Fruit fly (Drosophila melanogaster) whole organism, embryonic: ENCODE measurements around the gene CG9132.

Experiments used
- ATbp ChIP-seq: fragments of 200-800 bp; sonication (Bioruptor generic); optimal IDR thresholded peaks from 2 replicates; lab custom pipeline; 2017; ENCODE audit warnings: missing biosample characterization, mild to moderate bottlenecking, missing genetic modification characterization, missing genetic modification reagents
- Ada2b ChIP-seq: fragments of 200-800 bp; sonication (Bioruptor generic); IDR thresholded peaks from 2 replicates; pipeline ENCODE4 v1.3.6; 2022; ENCODE audit warnings: missing biosample characterization, missing genetic modification characterization
- Bdp1 ChIP-seq: fragments of 200-800 bp; sonication (Bioruptor generic); optimal IDR thresholded peaks from 3 replicates; lab custom pipeline; 2016; ENCODE audit warnings: missing biosample characterization, missing genetic modification characterization
- CG10543 ChIP-seq: fragments of 200-800 bp; sonication (Bioruptor generic); optimal IDR thresholded peaks from 3 replicates; lab custom pipeline; 2017; ENCODE audit warnings: missing biosample characterization, mild to moderate bottlenecking, missing genetic modification characterization, moderate library complexity
- CG10654 ChIP-seq: fragments of 200-800 bp; sonication (Bioruptor generic); optimal IDR thresholded peaks from 2 replicates; lab custom pipeline; 2016; ENCODE audit warnings: missing biosample characterization, missing genetic modification characterization
- CG11560 ChIP-seq: fragments of 200-800 bp; sonication (Bioruptor generic); IDR thresholded peaks from 3 replicates; pipeline ENCODE4 v1.3.6; 2022; ENCODE audit warnings: missing biosample characterization, missing genetic modification characterization
- CG12391 ChIP-seq: fragments of 200-800 bp; sonication (Bioruptor generic); optimal IDR thresholded peaks from 3 replicates; lab custom pipeline; 2018; ENCODE audit warnings: missing biosample characterization, mild to moderate bottlenecking, missing genetic modification characterization, moderate library complexity
- CG12942 ChIP-seq: fragments of 200-800 bp; sonication (Bioruptor generic); optimal IDR thresholded peaks from 3 replicates; lab custom pipeline; 2016; ENCODE audit warnings: missing biosample characterization, missing genetic modification characterization
- CG14014 ChIP-seq: fragments of 200-800 bp; sonication (Bioruptor generic); IDR thresholded peaks from 2 replicates; pipeline ENCODE4 v1.3.6; 2022; ENCODE audit warnings: missing biosample characterization, missing genetic modification characterization
- CG18011 ChIP-seq: fragments of 200-800 bp; sonication (Bioruptor generic); optimal IDR thresholded peaks from 2 replicates; lab custom pipeline; 2017; ENCODE audit warnings: missing biosample characterization, missing genetic modification characterization, mild to moderate bottlenecking, moderate library complexity, missing genotype
- CG2120 ChIP-seq: fragments of 200-800 bp; sonication (Bioruptor generic); optimal IDR thresholded peaks from 3 replicates; lab custom pipeline; 2016; ENCODE audit warnings: missing biosample characterization, missing genetic modification characterization
- CG32532 ChIP-seq: fragments of 200-800 bp; sonication (Bioruptor generic); IDR thresholded peaks from 2 replicates; pipeline ENCODE4 v1.3.6; 2022; ENCODE audit warnings: missing biosample characterization, missing genetic modification characterization
- CG32772 ChIP-seq: fragments of 200-800 bp; sonication (Bioruptor generic); IDR thresholded peaks from 2 replicates; pipeline ENCODE4 v1.3.6; 2022; ENCODE audit warnings: missing biosample characterization, missing genetic modification characterization
- CG3407 ChIP-seq: fragments of 200-800 bp; sonication (Bioruptor generic); optimal IDR thresholded peaks from 2 replicates; lab custom pipeline; 2018; ENCODE audit warnings: missing biosample characterization, mild to moderate bottlenecking, missing genetic modification characterization
- CG3726 ChIP-seq: fragments of 200-800 bp; sonication (Bioruptor generic); IDR thresholded peaks from 3 replicates; pipeline ENCODE4, ENCODE4 v1.3.6; 2022; ENCODE audit warnings: missing biosample characterization, missing genetic modification characterization
- CG4707 ChIP-seq: fragments of 200-800 bp; sonication (Bioruptor generic); optimal IDR thresholded peaks from 2 replicates; lab custom pipeline; 2018; ENCODE audit warnings: missing biosample characterization, mild to moderate bottlenecking, missing genetic modification characterization, moderate library complexity
- CG4854 ChIP-seq: fragments of 200-800 bp; sonication (Bioruptor generic); optimal IDR thresholded peaks from 2 replicates; lab custom pipeline; 2016; ENCODE audit warnings: missing biosample characterization, missing genetic modification characterization, inconsistent platforms
- CG5245 ChIP-seq: fragments of 200-800 bp; sonication (Bioruptor generic); optimal IDR thresholded peaks from 3 replicates; lab custom pipeline; 2016; ENCODE audit warnings: missing biosample characterization, missing genetic modification characterization
- CG6175 ChIP-seq: fragments of 200-800 bp; sonication (Bioruptor generic); IDR thresholded peaks from 3 replicates; pipeline ENCODE4 v1.3.6; 2022; ENCODE audit warnings: missing biosample characterization, missing genetic modification characterization
- CG7556 ChIP-seq: fragments of 200-800 bp; sonication (Bioruptor generic); optimal IDR thresholded peaks from 2 replicates; lab custom pipeline; 2017; ENCODE audit warnings: missing biosample characterization, mild to moderate bottlenecking, missing genetic modification characterization
- CG7839 ChIP-seq: fragments of 200-800 bp; sonication (Bioruptor generic); optimal IDR thresholded peaks from 3 replicates; lab custom pipeline; 2018; ENCODE audit warnings: missing biosample characterization, mild to moderate bottlenecking, missing genetic modification characterization, moderate library complexity
- CG9609 ChIP-seq: fragments of 200-800 bp; sonication (Bioruptor generic); optimal IDR thresholded peaks from 3 replicates; lab custom pipeline; 2016; ENCODE audit warnings: missing biosample characterization, missing genetic modification characterization
- CG9727 ChIP-seq: fragments of 200-800 bp; sonication (Bioruptor generic); optimal IDR thresholded peaks from 3 replicates; lab custom pipeline; 2017; ENCODE audit warnings: missing biosample characterization, mild to moderate bottlenecking, missing genetic modification characterization
- CkIIα-i1 ChIP-seq: fragments of 200-800 bp; sonication (Bioruptor generic); IDR thresholded peaks from 2 replicates; pipeline ENCODE4 v1.3.6; 2022; ENCODE audit warnings: missing biosample characterization, missing genetic modification characterization
- Dbx ChIP-seq: fragments of 200-800 bp; sonication (Bioruptor generic); IDR thresholded peaks from 3 replicates; pipeline ENCODE4 v1.3.6; 2022; ENCODE audit warnings: missing biosample characterization, missing genetic modification characterization
- Dref ChIP-seq: fragments of 200-800 bp; sonication (Bioruptor generic); IDR thresholded peaks from 2 replicates; pipeline ENCODE4 v1.3.6; 2022; ENCODE audit warnings: missing biosample characterization, missing genetic modification characterization
- ERR ChIP-seq: fragments of 200-800 bp; sonication (Bioruptor generic); optimal IDR thresholded peaks from 2 replicates; lab custom pipeline; 2016; ENCODE audit warnings: missing biosample characterization, missing genetic modification characterization
- Eip74EF ChIP-seq, 2 experiments: fragments of 200-800 bp in 1 of 2; fragments of >200 bp in 1 of 2; sonication (Bioruptor generic) in 1 of 2; optimal IDR thresholded peaks; 2 replicates each; lab custom pipeline; 2017 to 2019; ENCODE audit warnings: missing biosample characterization in 2 of 2, missing genetic modification characterization in 2 of 2, mild to moderate bottlenecking in 1 of 2, moderate library complexity in 1 of 2
- H2.0 ChIP-seq: fragments of 200-800 bp; sonication (Bioruptor generic); IDR thresholded peaks from 2 replicates; pipeline ENCODE4 v1.3.6; 2022; ENCODE audit warnings: missing biosample characterization, missing genetic modification characterization
- HHEX ChIP-seq: fragments of 200-800 bp; sonication (Bioruptor generic); optimal IDR thresholded peaks from 3 replicates; lab custom pipeline; 2017; ENCODE audit warnings: missing biosample characterization, mild to moderate bottlenecking, missing genetic modification characterization, missing genetic modification reagents
- Hr3 ChIP-seq: fragments of 200-800 bp; sonication (Bioruptor generic); optimal IDR thresholded peaks from 3 replicates; lab custom pipeline; 2016; ENCODE audit warnings: missing biosample characterization, missing genetic modification characterization
- Hsf ChIP-seq: fragments of 200-800 bp; sonication (Bioruptor generic); optimal IDR thresholded peaks from 3 replicates; lab custom pipeline; 2016; ENCODE audit warnings: missing biosample characterization, missing genetic modification characterization
- Kr ChIP-seq: fragments of 200-800 bp; sonication (Bioruptor generic); optimal IDR thresholded peaks from 2 replicates; lab custom pipeline; 2017; ENCODE audit warnings: missing biosample characterization, mild to moderate bottlenecking, missing genetic modification characterization
- Lpt ChIP-seq: fragments of >200 bp; optimal IDR thresholded peaks from 2 replicates; lab custom pipeline; 2018; ENCODE audit warnings: missing biosample characterization, missing genetic modification characterization
- Mad ChIP-seq: fragments of 200-800 bp; sonication (Bioruptor generic); optimal IDR thresholded peaks from 2 replicates; lab custom pipeline; 2016; ENCODE audit warnings: missing biosample characterization, missing genetic modification characterization
- Rx ChIP-seq: fragments of 200-800 bp; sonication (Bioruptor generic); IDR thresholded peaks from 2 replicates; pipeline ENCODE4 v1.3.6; 2022; ENCODE audit warnings: missing biosample characterization, missing genetic modification characterization
- Sin3A ChIP-seq: fragments of >200 bp; optimal IDR thresholded peaks from 2 replicates; lab custom pipeline; 2018
- Sox100B ChIP-seq: fragments of 200-800 bp; sonication (Bioruptor generic); optimal IDR thresholded peaks from 3 replicates; lab custom pipeline; 2018; ENCODE audit warnings: missing biosample characterization, mild to moderate bottlenecking, missing genetic modification characterization
- bigmax ChIP-seq: fragments of 200-800 bp; sonication (Bioruptor generic); optimal IDR thresholded peaks from 2 replicates; lab custom pipeline; 2018; ENCODE audit warnings: missing biosample characterization, mild to moderate bottlenecking, missing genetic modification characterization
- dati ChIP-seq: fragments of 200-800 bp; sonication (Bioruptor generic); IDR thresholded peaks from 2 replicates; pipeline ENCODE4 v1.3.6; 2022; ENCODE audit warnings: missing biosample characterization, missing genetic modification characterization
- fd3F ChIP-seq: fragments of 200-800 bp; sonication (Bioruptor generic); optimal IDR thresholded peaks from 2 replicates; lab custom pipeline; 2018; ENCODE audit warnings: missing biosample characterization, mild to moderate bottlenecking, missing genetic modification characterization, moderate library complexity
- ftz-f1 ChIP-seq: fragments of 200-800 bp; sonication (Bioruptor generic); optimal IDR thresholded peaks from 2 replicates; lab custom pipeline; 2016; ENCODE audit warnings: missing biosample characterization, missing genetic modification characterization
- gcm ChIP-seq: fragments of 200-800 bp; sonication (Bioruptor generic); optimal IDR thresholded peaks from 2 replicates; lab custom pipeline; 2019; ENCODE audit warnings: missing biosample characterization, mild to moderate bottlenecking, missing genetic modification characterization, moderate library complexity
- grau ChIP-seq: fragments of 200-800 bp; optimal IDR thresholded peaks from 3 replicates; lab custom pipeline; 2019; ENCODE audit warnings: missing biosample characterization, mild to moderate bottlenecking, missing genetic modification characterization, moderate library complexity
- kah ChIP-seq: fragments of 200-800 bp; sonication (Bioruptor generic); optimal IDR thresholded peaks from 2 replicates; lab custom pipeline; 2018; ENCODE audit warnings: missing biosample characterization, mild to moderate bottlenecking, missing genetic modification characterization
- lbe ChIP-seq: fragments of 200-800 bp; sonication (Bioruptor generic); optimal IDR thresholded peaks from 2 replicates; lab custom pipeline; 2016; ENCODE audit warnings: missing biosample characterization, mild to moderate bottlenecking, missing genetic modification characterization
- onecut ChIP-seq: fragments of 200-800 bp; sonication (Bioruptor generic); IDR thresholded peaks from 2 replicates; pipeline ENCODE4 v1.3.6; 2022; ENCODE audit warnings: missing biosample characterization, missing genetic modification characterization
- pho ChIP-seq: fragments of 200-800 bp; sonication (Bioruptor generic); optimal IDR thresholded peaks from 2 replicates; lab custom pipeline; 2016; ENCODE audit warnings: missing biosample characterization, missing genetic modification characterization
- sima ChIP-seq: fragments of 200-800 bp; sonication (Bioruptor generic); optimal IDR thresholded peaks from 2 replicates; lab custom pipeline; 2016; ENCODE audit warnings: missing biosample characterization, missing genetic modification characterization
- tgo ChIP-seq: fragments of 200-800 bp; sonication (Bioruptor generic); IDR thresholded peaks from 3 replicates; pipeline ENCODE4 v1.3.6; 2022; ENCODE audit warnings: missing biosample characterization, missing genetic modification characterization
- vnd ChIP-seq: fragments of 200-800 bp; sonication (Bioruptor generic); IDR thresholded peaks from 3 replicates; pipeline ENCODE4 v1.3.6; 2022; ENCODE audit warnings: missing biosample characterization, missing genetic modification characterization; ENCODE audit not compliant: partially characterized antibody

Gene CG9132

dm6 chrX:16751579-16752156, 48.8 kb downstream of the CG9132 start, which contains the start of gene goe (continued):
- TF ChIP-seq kah (peak; percentile 11), CG5245 (GFP tag; lab: Kevin White, UChicago) (peak; percentile 33), Lpt (GFP tag; lab: Kevin White, UChicago) (no peak), lbe (GFP tag; lab: Kevin White, UChicago) (peak; percentile 16), H2.0 (GFP tag; lab: Robert Waterston, UW) (peak; percentile 78), CG12942 (GFP tag; lab: Kevin White, UChicago) (peak; percentile 82), grau (tag; lab: Kevin White, UChicago) (peak; percentile 76), CG3407 (peak; percentile 76), CG7556 (GFP tag; lab: Kevin White, UChicago) (peak; percentile 34), Hsf (GFP tag; lab: Kevin White, UChicago) (peak; percentile 85), ATbp (GFP tag; lab: Kevin White, UChicago) (peak; percentile 73), CG2120 (peak; percentile 89), gcm (GFP tag; lab: Kevin White, UChicago) (peak; percentile 46), HHEX (GFP tag; lab: Kevin White, UChicago) (peak; percentile 59), tgo (GFP tag; lab: Robert Waterston, UW) (peak; percentile 63), dati (GFP tag; lab: Robert Waterston, UW) (peak; percentile 43; the same call in 1 of the 2 replicates), sima (GFP tag; lab: Kevin White, UChicago) (peak; percentile 72), CG14014 (GFP tag; lab: Robert Waterston, UW) (peak; percentile 85), CG18011 (peak; percentile 65), CG10543 (GFP tag; lab: Kevin White, UChicago) (peak; percentile 89), bigmax (GFP tag; lab: Kevin White, UChicago) (peak; percentile 0), CG32532 (peak; percentile 88), Dref (GFP tag; lab: Robert Waterston, UW) (peak; percentile 65), CG12391 (peak; percentile 86), Sin3A (lab: Kevin White, UChicago) (peak; percentile 39), Mad (peak; percentile 89), vnd (GFP tag; lab: Robert Waterston, UW) (peak; percentile 76), CG9609 (GFP tag; lab: Kevin White, UChicago) (peak; percentile 87), CG4854 (GFP tag; lab: Kevin White, UChicago) (peak; percentile 45), CG3726 (GFP tag; lab: Robert Waterston, UW) (0 out of 3 replicates have a peak, but pooled peaks have one; percentile 28), CG11560 (tag; lab: Robert Waterston, UW) (peak; percentile 51; the same call in 2 of the 3 replicates), ftz-f1 (GFP tag; lab: Kevin White, UChicago) (peak; percentile 70), CG32772 (GFP tag; lab: Robert Waterston, UW) (peak; percentile 70), Kr (no peak), CG7839 (tag; lab: Kevin White, UChicago) (peak; percentile 66), Rx (GFP tag; lab: Robert Waterston, UW) (peak; percentile 69), CG6175 (GFP tag; lab: Robert Waterston, UW) (peak; percentile 79), Eip74EF (GFP tag; optimal IDR thresholded peaks at IDR 0.05; lab: Kevin White, UChicago) (peak in 1 of 2 experiments; percentile 3), CG4707 (GFP tag; lab: Kevin White, UChicago) (peak; percentile 63), Sox100B (GFP tag; lab: Kevin White, UChicago) (peak; percentile 29), CG9727 (GFP tag; lab: Kevin White, UChicago) (peak; percentile 84), CG10654 (GFP tag; lab: Kevin White, UChicago) (peak; percentile 74), fd3F (GFP tag; lab: Kevin White, UChicago) (peak; percentile 39), onecut (GFP tag; lab: Robert Waterston, UW) (peak; percentile 50), Hr3 (GFP tag; lab: Kevin White, UChicago) (peak; percentile 67), Dbx (GFP tag; lab: Robert Waterston, UW) (peak; percentile 90), pho (peak; percentile 91), Bdp1 (GFP tag; lab: Kevin White, UChicago) (peak; percentile 74), Ada2b (GFP tag; lab: Robert Waterston, UW) (peak; percentile 57), CkIIα-i1 (no peak), ERR (peak; percentile 77)
